Worm (Caenorhabditis elegans): ENCODE measurements around the gene npr-32.

Gene npr-32

ce11 chrIV:17230958-17231357 lies at the start of gene npr-32:
npr-32 (minus strand) TSS chrIV:17231058.
- TF ChIP-seq ztf-11 (tag; optimal IDR thresholded peaks at IDR 0.05) (no peak), ceh-32 (tag; optimal IDR thresholded peaks at IDR 0.05; ENCODE audit: poor library complexity) (no peak), nhr-48 (tag; optimal IDR thresholded peaks at IDR 0.05) (no peak), F10B5.3 (tag; optimal IDR thresholded peaks at IDR 0.05) (no peak)

- peak; percentile 75 for TF ChIP-seq ama-1 (optimal IDR thresholded peaks at IDR 0.05)
- TF ChIP-seq ces-1 (GFP tag; optimal IDR thresholded peaks at IDR 0.05): no peak
- peak; percentile 13; the same call in 1 of the 2 replicates for TF ChIP-seq dmd-6 (GFP tag; IDR thresholded peaks at IDR 0.05)
- peak; percentile 1 for TF ChIP-seq hlh-30 (tag; optimal IDR thresholded peaks at IDR 0.05; ENCODE audit: insufficient read depth)
- TF ChIP-seq F26F4.8 (GFP tag; conservative IDR thresholded peaks at IDR 0.05): 0 out of 2 replicates have a peak, but pooled peaks have one; percentile 5
- TF ChIP-seq rbr-2 (tag; optimal IDR thresholded peaks at IDR 0.05): peak; percentile 17
- no peak for TF ChIP-seq F49E8.2 (tag; optimal IDR thresholded peaks at IDR 0.05; ENCODE audit: borderline replicate concordance)
- no peak for TF ChIP-seq lin-15B (tag; optimal IDR thresholded peaks at IDR 0.05)
- peak; percentile 22 for TF ChIP-seq mes-2 (tag; optimal IDR thresholded peaks at IDR 0.05; ENCODE audit: poor library complexity, severe bottlenecking)
- TF ChIP-seq aly-2 (tag; optimal IDR thresholded peaks at IDR 0.05): no peak
- 0 out of 2 replicates have a peak, but pooled peaks have one; percentile 6 for TF ChIP-seq daf-19 (GFP tag; conservative IDR thresholded peaks at IDR 0.05)
- TF ChIP-seq fkh-10 (GFP tag; optimal IDR thresholded peaks at IDR 0.05): no peak
Measured at ce11 chrIV:17280441-17280939, 49.6 kb upstream of the npr-32 start.

ce11 chrIV:17279592-17280440 lies 49.0 kb upstream of the npr-32 start:
- no peak for TF ChIP-seq mxl-3 (GFP tag; optimal IDR thresholded peaks at IDR 0.05)
- peak; percentile 81 for TF ChIP-seq aly-2 (tag; optimal IDR thresholded peaks at IDR 0.05)
- TF ChIP-seq saeg-2 (GFP tag; IDR thresholded peaks at IDR 0.05): 0 out of 2 replicates have a peak, but pooled peaks have one; percentile 32
- peak; percentile 24; the same call in 1 of the 2 replicates for TF ChIP-seq T26A8.4 (GFP tag; IDR thresholded peaks at IDR 0.05)
- TF ChIP-seq egl-43 (GFP tag; IDR thresholded peaks at IDR 0.05): 0 out of 2 replicates have a peak, but pooled peaks have one; percentile 50
- TF ChIP-seq F10B5.3 (tag; optimal IDR thresholded peaks at IDR 0.05): no peak
- 0 out of 2 replicates have a peak, but pooled peaks have one; percentile 7 for TF ChIP-seq mdt-29 (GFP tag; IDR thresholded peaks at IDR 0.05)
- TF ChIP-seq mep-1 (tag; optimal IDR thresholded peaks at IDR 0.05): peak; percentile 14
- no peak for TF ChIP-seq hlh-11 (tag; optimal IDR thresholded peaks at IDR 0.05)
- peak; percentile 49; the same call in 1 of the 2 replicates for TF ChIP-seq daf-19 (GFP tag; conservative IDR thresholded peaks at IDR 0.05)
- peak; percentile 74 for TF ChIP-seq lin-1 (GFP tag; IDR thresholded peaks at IDR 0.05)
- peak; percentile 15; the same call in 1 of the 2 replicates for TF ChIP-seq Y105C5A.15 (GFP tag; IDR thresholded peaks at IDR 0.05)
- no peak for TF ChIP-seq ama-1 (optimal IDR thresholded peaks at IDR 0.05)
- TF ChIP-seq madf-5 (GFP tag; IDR thresholded peaks at IDR 0.05): peak in 1 of 2 experiments; percentile 18; a peak in 1 of 4 replicates
- TF ChIP-seq Y75B8A.6 (GFP tag; IDR thresholded peaks at IDR 0.05): no peak
- TF ChIP-seq tra-1 (GFP tag; IDR thresholded peaks at IDR 0.05): 0 out of 2 replicates have a peak, but pooled peaks have one; percentile 4
- peak; percentile 73 for TF ChIP-seq pha-4 (GFP tag; IDR thresholded peaks at IDR 0.05)
- TF ChIP-seq pha-4 (tag; optimal IDR thresholded peaks at IDR 0.05): no peak
- TF ChIP-seq rbr-2 (tag; optimal IDR thresholded peaks at IDR 0.05): no peak
- TF ChIP-seq aha-1 (tag): peak; percentile 36
- peak; percentile 34; the same call in 1 of the 2 replicates for TF ChIP-seq php-3 (GFP tag; IDR thresholded peaks at IDR 0.05)
- peak; percentile 27; the same call in 1 of the 2 replicates for TF ChIP-seq lin-38 (GFP tag; IDR thresholded peaks at IDR 0.05)
- no peak for TF ChIP-seq skn-1 (tag; optimal IDR thresholded peaks at IDR 0.05)
- peak; percentile 19; the same call in 1 of the 2 replicates for TF ChIP-seq F44E2.7 (GFP tag; IDR thresholded peaks at IDR 0.05)
- TF ChIP-seq zfp-3 (GFP tag; conservative IDR thresholded peaks at IDR 0.05): peak; percentile 59; the same call in 1 of the 2 replicates
- no peak for TF ChIP-seq nhr-41 (GFP tag; IDR thresholded peaks at IDR 0.05)
- peak; percentile 17 for TF ChIP-seq lin-13 (GFP tag; optimal IDR thresholded peaks at IDR 0.05)
- no peak for TF ChIP-seq daf-16 (GFP tag; optimal IDR thresholded peaks at IDR 0.05)
- TF ChIP-seq daf-16 (tag; optimal IDR thresholded peaks at IDR 0.05): peak; percentile 12
- TF ChIP-seq lsy-2 (tag; optimal IDR thresholded peaks at IDR 0.05): peak in 1 of 2 experiments; percentile 41
- no peak for TF ChIP-seq lin-39 (tag; optimal IDR thresholded peaks at IDR 0.05)
- peak; percentile 34; the same call in 1 of the 2 replicates for TF ChIP-seq ctbp-1 (GFP tag; IDR thresholded peaks at IDR 0.05)
- TF ChIP-seq snpc-1.2 (GFP tag; IDR thresholded peaks at IDR 0.05): peak; percentile 75

Data from whole organism, L4 larva.